Worm (Caenorhabditis elegans): ENCODE data around the gene T23F2.4.

Gene T23F2.4

DNA sequence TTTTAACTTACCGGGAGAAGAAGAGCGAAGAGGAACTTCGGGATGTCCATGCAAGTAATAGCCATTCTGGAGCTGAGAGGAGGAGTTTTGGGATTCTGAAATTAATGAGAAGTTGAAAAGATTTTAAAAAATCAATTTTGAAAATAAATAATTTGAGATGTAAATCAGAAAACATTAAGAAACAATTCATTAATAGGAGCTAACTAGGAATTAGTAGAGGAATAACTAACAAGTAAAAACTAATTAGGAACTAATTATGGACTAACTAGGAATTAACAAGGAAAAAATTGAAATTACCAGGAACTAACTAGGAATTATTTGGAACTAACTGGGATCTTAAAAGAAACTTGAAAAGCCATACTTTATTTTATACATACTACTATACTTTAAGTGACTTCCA lies at the start of gene T23F2.4:
Gene T23F2.4 (minus strand): TSS at position 101 of the 400 bp plus-strand sequence.
- TF ChIP-seq him-1 (tag; optimal IDR thresholded peaks at IDR 0.05) (no peak), dao-5 (tag; optimal IDR thresholded peaks at IDR 0.05) (no peak), W03F9.2 (tag; optimal IDR thresholded peaks at IDR 0.05) (no peak)

DNA sequence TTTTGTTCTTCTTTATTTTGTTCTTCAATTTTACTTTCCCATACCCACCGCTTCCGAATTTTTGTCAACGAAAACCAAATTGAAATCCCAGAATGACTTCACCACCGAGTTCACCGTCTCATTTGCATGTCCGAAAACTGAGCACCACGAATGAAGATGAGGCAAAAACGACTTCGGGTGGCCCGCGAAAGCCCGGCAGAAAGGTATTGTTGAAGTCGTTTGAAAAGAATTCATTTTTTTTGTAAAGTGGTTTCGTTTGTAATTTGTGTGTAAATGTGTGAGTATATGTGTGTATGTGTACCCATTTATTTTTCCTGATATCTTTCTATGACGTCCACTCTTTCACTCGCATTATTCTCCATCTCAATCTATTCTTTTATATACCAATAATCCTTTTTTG lies 43.1 kb upstream of the T23F2.4 start, which contains the start of gene C38C5.1:
Gene C38C5.1 (plus strand): TSS at position 90 of the 400 bp plus-strand sequence.
- TF ChIP-seq him-1 (tag; optimal IDR thresholded peaks at IDR 0.05) (no peak), W03F9.2 (tag; optimal IDR thresholded peaks at IDR 0.05) (no peak), dao-5 (tag; optimal IDR thresholded peaks at IDR 0.05) (no peak)

DNA sequence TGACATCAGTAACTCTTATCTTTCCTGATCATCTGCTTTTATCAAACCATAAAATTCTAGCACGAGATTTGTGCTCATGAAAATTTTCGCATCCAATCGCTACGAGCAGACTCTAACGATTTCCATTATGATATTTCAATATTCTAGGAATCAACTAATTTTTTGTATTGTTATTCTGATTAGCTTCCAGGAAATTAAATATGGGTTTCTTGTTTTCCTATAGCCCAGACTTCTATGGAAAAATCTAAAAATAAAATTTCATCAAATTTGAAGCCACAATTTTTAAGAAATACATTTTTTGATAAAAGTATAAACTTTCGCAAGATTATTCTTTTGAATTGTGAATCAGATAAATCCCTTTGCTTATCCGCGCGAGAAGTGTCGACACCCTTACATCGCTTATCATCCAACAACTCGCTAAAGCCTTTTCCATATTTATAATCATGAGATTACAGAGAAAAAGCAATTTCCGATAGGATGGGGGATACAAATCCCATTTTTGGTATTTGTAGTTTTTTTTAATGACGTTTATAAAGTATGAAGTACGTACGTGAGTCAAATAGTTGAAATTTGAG lies 40.3 kb upstream of the T23F2.4 start:
- TF ChIP-seq W03F9.2 (tag; optimal IDR thresholded peaks at IDR 0.05) (no peak), him-1 (tag; optimal IDR thresholded peaks at IDR 0.05) (no peak), dao-5 (tag; optimal IDR thresholded peaks at IDR 0.05) (no peak)

DNA sequence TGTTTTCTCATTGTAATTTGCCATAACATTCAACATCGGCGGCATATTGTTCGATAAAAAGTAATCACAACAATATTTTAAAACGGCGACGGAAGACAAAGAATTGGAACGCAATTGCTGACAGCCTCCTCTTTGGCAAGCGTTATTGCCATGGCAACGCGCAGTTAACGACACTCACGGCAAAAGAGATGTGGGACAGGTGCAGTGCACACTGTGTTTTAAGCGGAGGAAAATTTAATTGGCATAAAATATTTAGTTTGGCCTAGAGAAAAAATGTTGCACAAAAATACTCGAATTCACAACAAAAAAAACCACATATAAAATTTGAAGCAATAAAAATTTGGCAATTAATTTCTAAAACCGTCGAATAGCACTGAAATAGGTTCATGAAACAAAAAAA lies 37.8 kb upstream of the T23F2.4 start, which contains the start of gene ifta-1:
Gene ifta-1 (minus strand): TSS at position 101 of the 400 bp plus-strand sequence.
- TF ChIP-seq W03F9.2 (tag; optimal IDR thresholded peaks at IDR 0.05) (no peak), dao-5 (tag; optimal IDR thresholded peaks at IDR 0.05) (no peak), him-1 (tag; optimal IDR thresholded peaks at IDR 0.05) (no peak)

DNA sequence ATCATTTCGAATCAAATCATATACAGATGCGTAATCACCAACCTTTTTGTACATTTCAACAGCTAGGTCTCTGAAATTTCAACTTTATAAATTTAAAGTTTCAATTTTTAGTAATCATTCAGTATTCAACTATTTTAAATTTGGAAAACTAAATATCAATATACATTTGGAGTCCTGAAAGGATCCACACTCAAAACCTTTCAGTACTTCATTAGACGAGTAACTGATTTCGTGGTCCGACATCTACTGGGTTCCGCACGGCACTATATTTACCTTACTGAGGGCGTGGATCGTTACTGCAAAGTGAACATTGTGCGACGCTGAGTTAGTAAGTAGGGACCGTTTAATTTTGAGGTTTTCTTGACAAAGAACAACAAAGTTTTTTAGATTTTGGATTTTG lies 32.9 kb upstream of the T23F2.4 start:
- TF ChIP-seq W03F9.2 (tag; optimal IDR thresholded peaks at IDR 0.05): no peak
- no peak for TF ChIP-seq dao-5 (tag; optimal IDR thresholded peaks at IDR 0.05)

DNA sequence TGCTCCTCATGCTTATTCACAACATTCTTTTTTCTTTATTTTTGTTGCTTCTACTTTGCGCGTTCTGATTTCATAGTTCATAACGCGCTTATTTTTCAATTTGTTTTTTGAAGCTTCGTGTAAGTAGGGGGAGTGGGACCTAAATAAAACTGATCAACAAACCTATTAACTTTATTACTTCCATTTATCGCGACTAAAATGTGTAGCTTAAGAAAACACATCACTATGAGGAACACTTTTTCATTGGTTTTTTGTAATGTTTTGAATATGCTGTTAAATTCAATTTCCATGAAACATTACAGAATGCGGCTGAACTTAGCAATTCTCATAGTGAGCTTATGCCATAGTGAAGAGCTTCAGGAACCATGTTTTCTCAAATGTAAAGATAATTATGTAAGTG lies 28.8 kb upstream of the T23F2.4 start, which contains the start of gene C54G7.1:
Gene C54G7.1 (plus strand): TSS at position 301 of the 400 bp plus-strand sequence.
- TF ChIP-seq W03F9.2 (tag; optimal IDR thresholded peaks at IDR 0.05): no peak
- no peak for TF ChIP-seq him-1 (tag; optimal IDR thresholded peaks at IDR 0.05)
- TF ChIP-seq dao-5 (tag; optimal IDR thresholded peaks at IDR 0.05): no peak

DNA sequence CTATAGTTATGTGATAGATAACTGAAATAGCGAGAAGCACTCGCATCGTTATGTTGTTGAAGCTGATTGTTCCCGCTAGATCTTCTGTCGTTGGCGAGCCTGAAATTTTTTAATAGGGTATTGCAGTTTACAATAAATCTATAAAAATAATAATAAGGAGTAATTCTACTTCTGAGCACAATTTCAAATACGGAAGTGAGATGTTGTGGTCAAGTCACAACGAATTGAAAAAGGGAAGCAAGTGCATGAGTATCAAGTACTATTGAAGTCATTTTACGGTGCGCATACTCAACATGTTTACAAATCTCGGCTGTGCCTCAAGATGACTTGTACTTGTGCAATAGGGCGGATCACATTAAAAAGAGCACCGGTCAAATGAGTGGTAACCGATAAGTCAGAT lies 23.5 kb upstream of the T23F2.4 start, which contains the start of gene lgx-1:
Gene lgx-1 (minus strand): TSS at position 101 of the 400 bp plus-strand sequence.
- no peak for TF ChIP-seq him-1 (tag; optimal IDR thresholded peaks at IDR 0.05)
- no peak for TF ChIP-seq W03F9.2 (tag; optimal IDR thresholded peaks at IDR 0.05)
- TF ChIP-seq dao-5 (tag; optimal IDR thresholded peaks at IDR 0.05): no peak

DNA sequence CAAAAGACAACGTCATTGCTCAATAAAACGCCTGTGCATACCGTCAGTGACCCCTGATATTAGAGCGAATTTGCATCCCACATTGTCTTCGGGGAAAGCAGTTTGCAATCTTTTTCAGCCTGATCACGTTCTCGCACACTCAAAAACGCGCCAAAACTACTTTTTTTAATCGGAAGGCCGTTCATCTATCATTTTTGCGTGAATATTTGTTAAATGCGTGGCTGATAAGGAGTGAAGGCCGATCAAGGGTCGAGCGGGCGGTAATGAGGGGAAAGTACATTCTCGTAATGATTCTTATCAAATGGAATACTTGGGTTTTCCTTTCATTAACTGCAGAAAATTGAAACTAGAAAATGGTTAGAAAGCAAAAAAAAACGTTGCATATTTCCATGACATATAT lies 9.4 kb upstream of the T23F2.4 start:
- TF ChIP-seq dao-5 (tag; optimal IDR thresholded peaks at IDR 0.05) (no peak), him-1 (tag; optimal IDR thresholded peaks at IDR 0.05) (no peak), W03F9.2 (tag; optimal IDR thresholded peaks at IDR 0.05) (no peak)

DNA sequence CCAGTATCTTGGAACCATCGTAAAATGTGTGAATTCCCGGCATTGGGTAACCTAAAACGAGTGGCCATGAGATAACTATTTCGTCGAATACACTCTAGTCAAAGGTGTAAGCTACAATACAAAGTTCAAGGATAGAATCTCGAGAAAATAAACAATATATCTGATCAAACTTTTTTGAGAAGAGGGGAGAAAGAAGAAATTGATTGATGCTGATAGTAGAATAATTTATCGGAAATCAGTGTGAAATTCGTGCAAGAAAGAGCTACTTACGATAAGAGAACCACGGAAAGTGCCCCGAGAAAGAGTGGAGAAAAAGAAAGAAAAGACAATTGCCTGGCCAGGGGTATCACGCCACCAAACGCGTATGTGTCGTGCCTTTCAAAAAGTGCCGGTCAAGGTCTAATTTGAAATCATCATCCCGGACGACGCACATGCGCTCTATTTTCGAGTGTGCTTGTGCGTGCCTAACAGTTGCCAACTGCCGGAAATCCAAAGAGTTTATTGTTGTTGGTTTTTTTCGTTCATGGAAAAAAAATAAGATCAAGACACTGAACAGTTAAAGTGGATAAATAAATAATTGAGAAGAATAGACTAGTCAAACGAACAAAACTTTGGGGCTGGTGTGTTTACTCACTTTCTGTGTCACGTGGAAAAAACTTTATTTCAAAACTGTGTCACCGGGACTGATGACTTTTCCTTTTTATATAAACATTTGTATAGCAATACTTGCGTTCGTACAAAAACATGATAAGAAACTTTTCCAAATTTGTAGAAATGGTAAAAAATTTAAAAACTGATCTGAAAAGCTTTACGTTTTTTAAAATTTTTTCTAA lies 8.1 kb upstream of the T23F2.4 start, which contains the start of gene mboa-3:
Gene mboa-3 (minus strand): TSS at position 51 of the 833 bp plus-strand sequence.
- TF ChIP-seq dao-5 (tag; optimal IDR thresholded peaks at IDR 0.05) (no peak), him-1 (tag; optimal IDR thresholded peaks at IDR 0.05) (no peak), W03F9.2 (tag; optimal IDR thresholded peaks at IDR 0.05) (no peak)

DNA sequence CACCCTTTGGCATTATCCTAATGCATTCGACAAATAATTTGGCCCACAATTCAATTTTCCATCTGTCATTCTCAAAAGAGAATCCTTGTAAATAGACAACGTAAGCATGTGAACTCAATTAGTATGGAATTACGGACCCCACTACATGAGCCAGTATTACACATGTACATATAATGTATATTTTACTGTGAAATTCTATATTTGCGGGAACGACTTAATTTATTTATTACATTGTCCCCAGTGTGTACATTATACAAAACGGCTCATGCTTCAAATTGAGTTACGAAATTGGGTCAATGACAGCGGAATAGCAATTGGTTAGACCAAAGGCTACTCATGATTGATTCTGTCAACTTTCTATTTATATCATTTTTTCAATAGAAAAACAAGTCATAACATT lies 4.7 kb upstream of the T23F2.4 start:
- TF ChIP-seq dao-5 (tag; optimal IDR thresholded peaks at IDR 0.05) (no peak), W03F9.2 (tag; optimal IDR thresholded peaks at IDR 0.05) (no peak), him-1 (tag; optimal IDR thresholded peaks at IDR 0.05) (no peak)

DNA sequence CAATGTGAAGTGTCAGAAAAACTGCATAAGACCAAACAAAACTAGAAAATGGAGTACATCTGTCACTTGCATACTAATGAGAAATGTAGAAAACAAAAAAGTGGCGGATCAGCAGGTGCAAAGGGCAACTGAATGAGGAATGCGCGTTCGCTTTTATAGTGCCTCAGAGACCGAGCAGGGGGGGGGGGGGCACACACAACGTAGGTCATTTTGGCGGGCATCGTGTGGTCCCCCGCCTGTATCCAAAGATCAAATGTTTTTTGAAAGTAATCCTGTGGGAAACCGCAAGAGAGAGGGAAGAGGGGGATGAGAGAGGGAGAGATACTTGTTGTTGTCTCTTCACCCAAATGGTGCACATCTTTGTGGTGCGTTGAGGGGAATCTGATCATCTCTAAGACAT lies 3.5 kb upstream of the T23F2.4 start:
- TF ChIP-seq W03F9.2 (tag; optimal IDR thresholded peaks at IDR 0.05) (no peak), dao-5 (tag; optimal IDR thresholded peaks at IDR 0.05) (no peak), him-1 (tag; optimal IDR thresholded peaks at IDR 0.05) (no peak)

DNA sequence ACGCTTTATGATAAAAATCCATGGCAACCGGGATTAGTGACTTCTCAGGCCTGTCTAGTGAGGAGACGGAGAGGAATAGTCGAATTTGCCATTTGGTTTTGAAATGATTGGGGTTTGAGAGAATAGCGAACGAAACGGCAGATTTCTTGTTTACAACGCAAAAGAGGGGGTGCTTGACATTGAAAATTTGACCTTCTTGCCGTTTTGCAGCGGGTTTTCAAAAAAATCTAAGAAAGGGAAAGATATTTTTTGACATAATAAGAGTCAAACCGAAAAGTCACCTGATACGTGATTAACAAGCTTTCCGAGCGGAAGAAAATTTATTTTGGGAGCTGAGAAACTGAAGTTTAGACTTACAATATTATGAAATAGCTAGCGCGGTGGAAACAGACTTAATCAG lies 3.0 kb upstream of the T23F2.4 start:
- TF ChIP-seq W03F9.2 (tag; optimal IDR thresholded peaks at IDR 0.05) (no peak), him-1 (tag; optimal IDR thresholded peaks at IDR 0.05) (no peak), dao-5 (tag; optimal IDR thresholded peaks at IDR 0.05) (no peak)

DNA sequence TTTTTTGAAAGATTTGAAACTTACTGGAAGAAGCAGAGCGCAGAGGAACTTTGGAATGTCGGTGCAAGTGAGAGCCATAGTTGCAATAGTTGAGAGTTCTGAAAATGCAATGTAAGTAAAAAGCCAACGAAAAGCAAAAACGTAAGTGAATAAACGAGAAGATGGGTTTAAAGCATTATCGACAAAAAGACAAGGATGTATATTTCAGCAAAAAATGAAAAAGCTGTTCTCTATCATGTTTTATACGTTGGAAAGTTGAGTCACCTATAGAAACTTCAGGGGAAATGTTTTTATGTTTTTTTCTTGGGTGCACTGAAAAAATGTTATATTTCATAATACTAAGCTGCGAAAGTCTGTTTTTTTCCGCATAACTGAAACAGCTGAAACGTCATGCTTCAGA lies 2.2 kb upstream of the T23F2.4 start, which contains the start of gene T23F2.5:
Gene T23F2.5 (minus strand): TSS at position 101 of the 400 bp plus-strand sequence.
- TF ChIP-seq W03F9.2 (tag; optimal IDR thresholded peaks at IDR 0.05): no peak
- TF ChIP-seq him-1 (tag; optimal IDR thresholded peaks at IDR 0.05): no peak
- TF ChIP-seq dao-5 (tag; optimal IDR thresholded peaks at IDR 0.05): no peak

DNA sequence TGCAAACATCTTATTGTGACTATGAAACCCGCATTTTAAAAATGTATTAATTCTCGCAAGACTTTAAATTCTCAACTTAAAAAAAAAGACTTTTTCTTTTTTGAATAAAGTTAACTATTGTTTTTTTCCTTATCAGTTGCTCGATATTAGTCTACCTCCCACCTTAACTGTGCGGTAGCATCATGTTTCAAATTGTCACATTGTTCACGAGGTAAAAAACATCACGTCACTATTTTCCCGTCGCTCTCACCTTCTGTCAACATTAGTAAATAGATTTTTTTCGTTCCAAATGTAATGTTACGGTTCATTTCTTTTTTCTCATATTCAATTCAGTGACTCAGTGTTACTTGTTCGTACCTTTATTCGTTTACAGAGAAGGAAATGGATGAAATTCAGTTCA lies 1.5 kb upstream of the T23F2.4 start:
- TF ChIP-seq him-1 (tag; optimal IDR thresholded peaks at IDR 0.05): no peak
- no peak for TF ChIP-seq dao-5 (tag; optimal IDR thresholded peaks at IDR 0.05)
- no peak for TF ChIP-seq W03F9.2 (tag; optimal IDR thresholded peaks at IDR 0.05)

Measured in whole organism, L4/young adult.